Worm (Caenorhabditis elegans) whole organism, young adult: ENCODE measurements around the gene R07B7.8.

Experiments used
- B0261.1 ChIP-seq: sonication (generic microtip); optimal IDR thresholded peaks from 2 replicates; lab custom pipeline; 2016; ENCODE audit warnings: mild to moderate bottlenecking, missing genetic modification characterization, moderate library complexity, missing compliant biosample characterization
- B0336.3 ChIP-seq: fragments of 200-800 bp; sonication (Bioruptor generic); IDR thresholded peaks from 2 replicates; pipeline ENCODE4 v1.3.6; 2022; ENCODE audit warnings: missing genetic modification characterization, missing compliant biosample characterization
- C06A6.2 ChIP-seq: fragments of 200-800 bp; sonication (Bioruptor generic); conservative IDR thresholded peaks from 2 replicates; pipeline ENCODE4 v1.3.6; 2022; ENCODE audit warnings: missing genetic modification characterization, missing compliant biosample characterization
- D2030.7 ChIP-seq: fragments of 200-800 bp; sonication (Bioruptor generic); IDR thresholded peaks from 2 replicates; pipeline ENCODE4 v1.3.6; 2022; ENCODE audit warnings: missing genetic modification reagents, missing genetic modification characterization, missing compliant biosample characterization
- F23B12.7 ChIP-seq: sonication (generic microtip); optimal IDR thresholded peaks from 2 replicates; lab custom pipeline; 2017; ENCODE audit warnings: missing genetic modification characterization, mild to moderate bottlenecking, missing compliant biosample characterization, antibody characterized with exemption, moderate library complexity; ENCODE audit not compliant: insufficient read depth
- F37B4.10 ChIP-seq: fragments of 200-800 bp; sonication (Bioruptor generic); IDR thresholded peaks from 2 replicates; pipeline ENCODE4 v1.3.6; 2022; ENCODE audit warnings: missing genetic modification characterization, missing compliant biosample characterization
- F52B5.7 ChIP-seq: sonication (generic microtip); optimal IDR thresholded peaks from 2 replicates; lab custom pipeline; 2016; ENCODE audit warnings: mild to moderate bottlenecking, missing genetic modification characterization, missing compliant biosample characterization
- F57C9.4 ChIP-seq: sonication (generic microtip); optimal IDR thresholded peaks from 2 replicates; lab custom pipeline; 2017; ENCODE audit warnings: mild to moderate bottlenecking, missing genetic modification characterization, missing compliant biosample characterization
- T26A5.8 ChIP-seq: sonication (generic microtip); optimal IDR thresholded peaks from 2 replicates; lab custom pipeline; 2016; ENCODE audit warnings: missing genetic modification characterization, missing compliant biosample characterization
- Y79H2A.3 ChIP-seq: fragments of 200-800 bp; sonication (Bioruptor generic); conservative IDR thresholded peaks from 2 replicates; pipeline ENCODE4 v1.3.6; 2022; ENCODE audit warnings: missing genetic modification reagents, missing genetic modification characterization, missing compliant biosample characterization
- Y95B8A.8 ChIP-seq: fragments of 200-800 bp; sonication (Bioruptor generic); IDR thresholded peaks from 2 replicates; pipeline ENCODE4 v1.3.6; 2022; ENCODE audit warnings: missing genetic modification reagents, missing genetic modification characterization, missing compliant biosample characterization
- akir-1 ChIP-seq: fragments of 200-800 bp; sonication (Bioruptor generic); optimal IDR thresholded peaks from 2 replicates; lab custom pipeline; 2018; ENCODE audit warnings: mild to moderate bottlenecking, missing genetic modification characterization, moderate library complexity, missing compliant biosample characterization
- attf-6 ChIP-seq: fragments of 200-800 bp; sonication (Bioruptor generic); IDR thresholded peaks from 2 replicates; pipeline ENCODE4 v1.3.6; 2022; ENCODE audit warnings: missing genetic modification reagents, missing genetic modification characterization, missing compliant biosample characterization
- cebp-1 ChIP-seq, 2 experiments: fragments of 200-800 bp in 1 of 2; sonication (Bioruptor generic) in 1 of 2; sonication (generic microtip) in 1 of 2; IDR thresholded peaks in 1 of 2; optimal IDR thresholded peaks in 1 of 2; 2 replicates each; pipeline versions ENCODE4 v1.3.6 to Lab custom; 2017 to 2022; ENCODE audit warnings: missing compliant biosample characterization in 2 of 2, missing genetic modification characterization in 2 of 2, mild to moderate bottlenecking in 1 of 2, missing genetic modification reagents in 1 of 2, moderate library complexity in 1 of 2
- chd-7 ChIP-seq: sonication (generic microtip); optimal IDR thresholded peaks from 2 replicates; lab custom pipeline; 2016; ENCODE audit warnings: mild to moderate bottlenecking, missing genetic modification characterization, moderate library complexity, missing compliant biosample characterization
- die-1 ChIP-seq: sonication (generic microtip); optimal IDR thresholded peaks from 2 replicates; lab custom pipeline; 2016; ENCODE audit warnings: missing genotype, mild to moderate bottlenecking, missing genetic modification characterization, missing compliant biosample characterization
- ekl-4 ChIP-seq: fragments of 200-800 bp; sonication (Bioruptor generic); IDR thresholded peaks from 2 replicates; pipeline ENCODE4 v1.3.6; 2022; ENCODE audit warnings: missing genetic modification reagents, missing genetic modification characterization, missing compliant biosample characterization
- hlh-26 ChIP-seq: fragments of 200-800 bp; sonication (Bioruptor generic); conservative IDR thresholded peaks from 2 replicates; pipeline ENCODE4 v1.3.6; 2022; ENCODE audit warnings: missing genetic modification reagents, missing genetic modification characterization, missing compliant biosample characterization
- let-607 ChIP-seq, 2 experiments: fragments of 200-800 bp in 1 of 2; sonication (Bioruptor generic) in 1 of 2; sonication (generic microtip) in 1 of 2; optimal IDR thresholded peaks; 2 replicates each; lab custom pipeline; 2016 to 2018; ENCODE audit warnings: mild to moderate bottlenecking in 2 of 2, missing compliant biosample characterization in 2 of 2, missing genetic modification characterization in 2 of 2, moderate library complexity in 2 of 2, missing genotype in 1 of 2
- lin-54 ChIP-seq: fragments of 200-800 bp; sonication (Bioruptor generic); optimal IDR thresholded peaks from 2 replicates; lab custom pipeline; 2018; ENCODE audit warnings: mild to moderate bottlenecking, missing genetic modification characterization, missing compliant biosample characterization
- lsy-27 ChIP-seq: sonication (generic microtip); optimal IDR thresholded peaks from 2 replicates; lab custom pipeline; 2017; ENCODE audit warnings: missing genetic modification characterization, mild to moderate bottlenecking, missing compliant biosample characterization, antibody characterized with exemption, missing genotype, borderline replicate concordance; ENCODE audit not compliant: insufficient read depth
- madf-8 ChIP-seq: fragments of 200-800 bp; sonication (Bioruptor generic); conservative IDR thresholded peaks from 2 replicates; pipeline ENCODE4 v1.3.6; 2022; ENCODE audit warnings: missing genetic modification reagents, missing genetic modification characterization, missing compliant biosample characterization
- mcd-1 ChIP-seq: fragments of 200-800 bp; sonication (Bioruptor generic); IDR thresholded peaks from 2 replicates; pipeline ENCODE4 v1.3.6; 2022; ENCODE audit warnings: missing genetic modification reagents, missing genetic modification characterization, missing compliant biosample characterization
- nhr-120 ChIP-seq: fragments of 200-800 bp; sonication (Bioruptor generic); IDR thresholded peaks from 2 replicates; pipeline ENCODE4 v1.3.6; 2022; ENCODE audit warnings: missing genetic modification characterization, missing compliant biosample characterization
- nhr-80 ChIP-seq: sonication (generic microtip); optimal IDR thresholded peaks from 2 replicates; lab custom pipeline; 2016; ENCODE audit warnings: missing genetic modification characterization, missing compliant biosample characterization
- pbrm-1 ChIP-seq: fragments of 200-800 bp; sonication (Bioruptor generic); IDR thresholded peaks from 2 replicates; pipeline ENCODE4 v1.3.6; 2022; ENCODE audit warnings: missing genetic modification reagents, missing genetic modification characterization, missing compliant biosample characterization
- rcor-1 ChIP-seq: fragments of 200-800 bp; sonication (Bioruptor generic); IDR thresholded peaks from 2 replicates; pipeline ENCODE4 v1.3.6; 2022; ENCODE audit warnings: missing genetic modification reagents, missing genetic modification characterization, missing compliant biosample characterization
- repo-1 ChIP-seq: sonication (generic microtip); optimal IDR thresholded peaks from 2 replicates; lab custom pipeline; 2017; ENCODE audit warnings: mild to moderate bottlenecking, missing genetic modification characterization, missing compliant biosample characterization
- sdz-38 ChIP-seq: sonication (generic microtip); optimal IDR thresholded peaks from 2 replicates; lab custom pipeline; 2016; ENCODE audit warnings: missing genotype, missing genetic modification characterization, missing compliant biosample characterization
- tlf-1 ChIP-seq: fragments of 200-800 bp; sonication (Bioruptor generic); optimal IDR thresholded peaks from 2 replicates; lab custom pipeline; 2018; ENCODE audit warnings: mild to moderate bottlenecking, missing genetic modification characterization, missing compliant biosample characterization
- unc-130 ChIP-seq: sonication (generic microtip); optimal IDR thresholded peaks from 2 replicates; lab custom pipeline; 2016; ENCODE audit warnings: missing genetic modification reagents, missing genetic modification characterization, missing compliant biosample characterization
- ztf-18 ChIP-seq: sonication (generic microtip); optimal IDR thresholded peaks from 2 replicates; lab custom pipeline; 2016; ENCODE audit warnings: missing genotype, mild to moderate bottlenecking, missing genetic modification characterization, missing compliant biosample characterization
- ztf-22 ChIP-seq: fragments of 200-800 bp; sonication (Bioruptor generic); optimal IDR thresholded peaks from 2 replicates; lab custom pipeline; 2018; ENCODE audit warnings: mild to moderate bottlenecking, missing genetic modification characterization, moderate library complexity, missing compliant biosample characterization
- ztf-28 ChIP-seq: fragments of 200-800 bp; sonication (Bioruptor generic); IDR thresholded peaks from 2 replicates; pipeline ENCODE4 v1.3.6; 2022; ENCODE audit warnings: missing genetic modification reagents, missing genetic modification characterization, missing compliant biosample characterization

Gene R07B7.8

DNA sequence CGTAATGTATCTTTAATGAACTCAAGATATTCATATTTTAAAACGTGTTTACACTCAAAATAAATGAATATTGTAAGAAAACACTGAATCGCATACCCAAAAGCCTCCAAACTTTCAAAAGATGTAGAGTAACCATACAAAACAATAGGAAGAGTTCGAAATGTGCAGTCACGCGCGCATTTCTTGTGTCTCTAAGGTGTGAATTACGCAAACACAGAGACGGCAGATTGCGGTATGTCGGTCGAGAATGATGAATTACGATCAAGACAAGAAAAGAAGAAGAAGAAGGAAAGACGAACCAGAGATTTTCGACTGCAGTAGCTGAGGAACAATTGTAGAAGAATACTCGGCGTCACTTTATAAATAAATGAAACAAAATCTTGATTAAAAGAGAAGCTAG is 27.3 kb upstream of the R07B7.8 start, which contains the start of gene lhpp-1:
Gene lhpp-1 (minus strand): TSS at position 354 of the 400 bp plus-strand sequence.
- no peak for TF ChIP-seq rcor-1 (GFP tag; lab: Robert Waterston, UW)
- TF ChIP-seq let-607 (tag; optimal IDR thresholded peaks at IDR 0.05; lab: Kevin White, UChicago) = no peak
- no peak for TF ChIP-seq die-1 (tag; lab: Kevin White, UChicago)
- no peak for TF ChIP-seq tlf-1 (GFP tag; lab: Kevin White, UChicago)
- TF ChIP-seq ztf-22 (GFP tag; lab: Kevin White, UChicago) = no peak
- TF ChIP-seq F57C9.4 (tag; lab: Kevin White, UChicago) = no peak
- no peak for TF ChIP-seq mcd-1
- no peak for TF ChIP-seq D2030.7
- no peak for TF ChIP-seq ekl-4
- TF ChIP-seq B0261.1 (tag; lab: Kevin White, UChicago) = no peak
- TF ChIP-seq unc-130 (GFP tag; lab: Kevin White, UChicago) = no peak
- TF ChIP-seq madf-8 (GFP tag; lab: Robert Waterston, UW) = no peak
- TF ChIP-seq ztf-28 (GFP tag; lab: Robert Waterston, UW) = no peak
- no peak for TF ChIP-seq lin-54
- no peak for TF ChIP-seq C06A6.2
- no peak for TF ChIP-seq sdz-38
- TF ChIP-seq Y95B8A.8 (GFP tag; lab: Robert Waterston, UW) = no peak
- no peak for TF ChIP-seq chd-7

DNA sequence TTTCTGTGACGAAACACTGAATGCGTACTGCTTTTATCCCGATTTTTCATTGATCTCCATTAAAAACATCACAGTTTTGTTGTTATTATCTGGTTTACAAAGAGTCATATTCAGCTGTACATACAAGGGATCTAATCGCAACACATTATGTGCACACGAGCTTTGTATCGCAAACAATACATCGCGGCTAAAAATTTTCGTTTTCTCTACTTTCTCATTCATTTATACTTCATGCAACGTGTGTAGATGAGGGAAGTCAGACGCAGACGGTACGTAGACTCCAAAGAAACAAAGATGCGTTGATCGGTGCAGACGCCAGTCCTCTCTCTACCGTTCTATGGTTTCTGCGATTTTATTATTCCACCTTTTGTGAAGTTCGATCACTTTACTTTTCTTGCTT is 22.7 kb upstream of the R07B7.8 start, which contains the start of gene nhr-136:
Gene nhr-136 (plus strand): TSS at position 301 of the 400 bp plus-strand sequence.
- TF ChIP-seq hlh-26 (GFP tag; lab: Robert Waterston, UW) = no peak
- TF ChIP-seq B0336.3 (GFP tag; lab: Robert Waterston, UW) = no peak
- TF ChIP-seq nhr-80 (tag; lab: Kevin White, UChicago) = peak; percentile 2

DNA sequence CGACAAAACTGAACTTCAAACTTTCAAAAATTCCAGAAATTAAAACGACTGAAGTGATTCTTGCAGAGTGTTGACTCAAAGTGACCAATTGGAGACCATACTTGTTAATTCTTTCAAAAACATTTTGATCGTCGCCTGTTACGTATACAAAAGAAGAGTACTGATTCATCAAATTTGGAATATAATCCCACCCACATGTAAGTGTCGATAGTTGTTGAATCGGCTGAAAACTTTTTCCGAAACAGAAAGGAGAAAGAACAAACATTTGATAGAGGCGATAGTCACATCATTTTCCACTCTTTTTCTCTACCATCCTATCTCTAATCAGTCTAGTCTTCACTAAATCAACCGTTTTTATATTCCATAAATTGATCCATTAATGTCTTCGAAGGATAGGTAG is 19.8 kb upstream of the R07B7.8 start, which contains the start of gene nhr-153:
Gene nhr-153 (plus strand): TSS at position 301 of the 400 bp plus-strand sequence.
- no peak for TF ChIP-seq T26A5.8 (tag; lab: Kevin White, UChicago)

DNA sequence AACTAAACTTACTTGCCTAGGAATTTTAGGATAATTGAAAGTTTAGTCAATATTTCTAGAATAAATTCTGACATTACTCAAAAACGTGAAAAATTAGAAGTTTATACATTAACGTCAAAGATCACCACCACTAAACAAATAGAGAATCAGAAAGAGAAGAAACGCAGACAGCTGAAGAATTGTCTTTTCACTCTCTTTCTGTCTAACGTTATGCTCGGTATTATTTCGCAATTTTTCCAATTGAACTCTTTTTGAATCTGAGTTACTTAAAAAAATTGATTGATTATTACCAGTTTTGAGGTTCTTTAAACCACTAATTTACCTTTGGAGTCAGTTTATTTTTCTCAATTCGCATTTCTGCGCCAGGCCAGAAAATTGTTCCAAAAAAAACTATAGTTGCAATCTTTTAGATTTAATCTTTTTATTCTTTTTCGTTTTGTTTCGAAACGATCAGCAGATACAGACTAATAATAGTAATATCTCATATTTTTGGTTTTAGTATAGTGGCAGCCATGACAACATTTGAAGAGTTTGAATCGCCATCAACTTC is 16.8 kb upstream of the R07B7.8 start, which contains the start of gene nhr-154:
Gene nhr-154 (plus strand): TSS at position 500 of the 550 bp plus-strand sequence.
- no peak for TF ChIP-seq lsy-27 (tag; lab: Kevin White, UChicago)
- no peak for TF ChIP-seq F52B5.7 (tag; lab: Kevin White, UChicago)
- no peak for TF ChIP-seq attf-6 (GFP tag; lab: Robert Waterston, UW)
- peak; percentile 1 for TF ChIP-seq nhr-80 (tag; lab: Kevin White, UChicago)
- peak; percentile 91 for TF ChIP-seq cebp-1 (GFP tag; IDR thresholded peaks at IDR 0.05; lab: Robert Waterston, UW)
- peak; percentile 97 for TF ChIP-seq cebp-1 (tag; optimal IDR thresholded peaks at IDR 0.05; lab: Kevin White, UChicago)
- TF ChIP-seq, all 124 proteins: peak for 2

DNA sequence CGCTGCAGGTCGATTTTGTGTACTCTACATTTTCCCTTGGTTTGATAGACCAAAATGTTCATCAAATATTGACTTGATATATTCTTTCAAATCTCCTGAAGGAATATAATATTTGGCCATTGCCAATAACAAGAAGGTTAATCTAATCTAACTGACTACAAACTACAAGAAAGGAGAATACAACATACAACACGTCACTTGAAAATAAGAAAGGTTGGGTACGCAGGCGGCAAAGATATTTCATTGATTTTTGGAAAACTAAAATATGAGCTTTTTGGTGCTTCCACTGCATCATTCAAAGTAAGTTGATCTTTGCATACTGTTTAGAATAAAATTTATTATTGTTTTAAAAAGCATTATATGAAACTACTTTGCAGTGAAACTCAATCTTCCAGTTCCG is 14.0 kb upstream of the R07B7.8 start, which contains the start of gene nhr-209:
Gene nhr-209 (plus strand): TSS at position 27 of the 400 bp plus-strand sequence.
- no peak for TF ChIP-seq rcor-1 (GFP tag; lab: Robert Waterston, UW)
- no peak for TF ChIP-seq F37B4.10
- no peak for TF ChIP-seq ztf-18 (tag; lab: Kevin White, UChicago)
- TF ChIP-seq akir-1 (GFP tag; lab: Kevin White, UChicago) = no peak
- no peak for TF ChIP-seq F23B12.7 (tag; lab: Kevin White, UChicago)
- no peak for TF ChIP-seq repo-1
- TF ChIP-seq Y79H2A.3 (GFP tag; lab: Robert Waterston, UW) = no peak
- TF ChIP-seq pbrm-1 (GFP tag; lab: Robert Waterston, UW) = no peak
- no peak for TF ChIP-seq nhr-120
